Worm (Caenorhabditis elegans): ENCODE data around the gene lin-23.

lin-23 gene

DNA sequence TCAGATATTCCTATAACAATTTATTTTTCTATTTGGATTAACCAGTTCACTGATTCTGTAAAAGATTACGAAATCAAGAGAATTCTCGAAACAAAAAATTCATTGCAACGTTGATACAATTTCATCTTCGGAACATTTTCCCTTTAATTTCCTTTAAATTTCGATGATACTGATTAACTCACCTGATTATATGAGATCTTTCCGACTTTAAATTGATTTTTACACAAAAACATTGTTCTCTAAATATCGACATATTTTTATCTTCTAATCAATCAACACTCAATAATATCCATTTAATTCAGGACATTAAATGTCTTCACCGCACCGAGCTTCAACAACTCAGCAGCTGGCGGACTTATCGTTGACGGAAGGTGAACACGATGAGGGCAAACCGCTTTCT, at the start of gene lin-23:
lin-23 (plus strand) TSS at position 301 of the 400 bp plus-strand sequence.
- no peak for TF ChIP-seq R02D3.7 (tag; optimal IDR thresholded peaks at IDR 0.05)
- peak in 1 of 2 experiments; percentile 70 for TF ChIP-seq unc-62 (GFP tag; optimal IDR thresholded peaks at IDR 0.05 in 1 of 2)
- no peak for TF ChIP-seq unc-62 (tag; optimal IDR thresholded peaks at IDR 0.05)
- no peak for TF ChIP-seq madf-5 (GFP tag; IDR thresholded peaks at IDR 0.05)
- no peak for TF ChIP-seq ceh-28 (tag; optimal IDR thresholded peaks at IDR 0.05)

DNA sequence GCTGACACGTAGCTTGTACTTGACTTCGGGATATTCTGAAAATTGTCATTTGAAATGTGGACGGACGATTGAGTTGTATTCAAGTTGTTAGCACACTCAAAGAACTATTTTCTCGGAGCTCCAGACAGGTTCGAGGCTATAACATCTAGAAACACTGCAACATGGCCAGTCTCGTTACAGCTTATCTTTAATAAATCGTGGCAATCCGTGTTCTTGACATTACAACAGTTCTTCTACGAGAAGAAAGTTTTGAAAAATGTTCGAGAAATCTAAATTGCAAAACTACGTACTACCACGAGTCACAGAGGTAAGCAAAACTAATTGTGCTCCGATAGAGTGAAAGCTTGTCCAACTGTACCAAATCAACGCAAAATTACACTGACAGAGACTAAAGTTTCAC, 49.0 kb upstream of the lin-23 start:
- TF ChIP-seq unc-62 (GFP tag; optimal IDR thresholded peaks at IDR 0.05 in 1 of 2) (peak in 1 of 2 experiments; percentile 97), unc-62 (tag; optimal IDR thresholded peaks at IDR 0.05) (no peak), mes-2 (tag; optimal IDR thresholded peaks at IDR 0.05; ENCODE audit: poor library complexity, severe bottlenecking) (no peak), lir-3 (tag; optimal IDR thresholded peaks at IDR 0.05) (no peak)

DNA sequence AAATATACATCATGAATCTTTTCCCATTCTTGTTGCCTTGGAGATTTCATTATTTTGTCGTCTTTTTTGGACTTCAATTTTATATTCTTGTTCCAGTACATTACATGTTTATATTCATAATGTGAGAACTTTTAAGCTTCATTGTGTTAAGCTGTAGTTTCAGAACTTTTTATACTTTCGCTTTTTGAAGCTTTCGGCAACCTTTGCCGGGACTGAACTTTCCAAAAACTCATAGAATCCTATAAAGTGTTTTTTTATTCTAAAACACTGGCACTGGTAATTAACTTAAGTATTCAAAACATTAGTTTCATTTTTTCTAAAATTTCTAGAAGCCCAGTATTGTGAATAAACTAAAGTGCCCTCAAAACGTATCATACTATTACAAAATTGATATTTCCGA, 48.1 kb upstream of the lin-23 start, which contains the start of gene C32D5.4:
C32D5.4 (minus strand) TSS at position 101 of the 400 bp plus-strand sequence.
- TF ChIP-seq nhr-6 (tag; optimal IDR thresholded peaks at IDR 0.05) (no peak), nhr-76 (tag; optimal IDR thresholded peaks at IDR 0.05) (no peak), zip-11 (GFP tag; IDR thresholded peaks at IDR 0.05) (no peak), ceh-44 (GFP tag; IDR thresholded peaks at IDR 0.05) (no peak), ztf-11 (tag; optimal IDR thresholded peaks at IDR 0.05) (no peak), Y105C5A.15 (GFP tag; IDR thresholded peaks at IDR 0.05) (no peak), attf-4 (tag; optimal IDR thresholded peaks at IDR 0.05) (no peak), ceh-20 (GFP tag; IDR thresholded peaks at IDR 0.05) (no peak), hmg-1.1 (GFP tag; IDR thresholded peaks at IDR 0.05) (no peak), R02D3.7 (tag; optimal IDR thresholded peaks at IDR 0.05) (no peak), skn-1 (tag; optimal IDR thresholded peaks at IDR 0.05) (no peak)

DNA sequence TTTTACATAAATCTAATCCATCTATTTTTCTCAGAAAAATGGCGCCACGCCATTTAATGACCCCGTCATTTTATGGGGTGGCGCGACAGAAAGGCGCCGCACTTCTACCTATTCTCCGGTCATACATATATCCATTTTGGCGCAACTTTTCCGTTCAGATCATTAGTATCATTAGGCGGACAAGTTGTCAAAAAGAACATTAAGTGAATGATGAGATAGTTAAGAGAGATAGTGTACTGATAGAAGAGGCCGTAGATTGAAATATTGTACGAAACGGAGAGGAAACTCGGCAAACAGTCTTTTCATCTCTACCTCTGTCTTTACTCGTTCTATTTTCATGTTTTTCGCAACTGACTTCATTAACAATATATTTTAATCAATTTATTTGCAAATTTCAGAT, 47.0 kb upstream of the lin-23 start, which contains the start of gene sma-6:
sma-6 (plus strand) TSS at position 399 of the 400 bp plus-strand sequence.
- TF ChIP-seq jun-1 (tag; optimal IDR thresholded peaks at IDR 0.05) (no peak), nhr-28 (tag; optimal IDR thresholded peaks at IDR 0.05) (peak; percentile 24), dve-1 (tag; optimal IDR thresholded peaks at IDR 0.05; ENCODE audit: insufficient read depth) (peak; percentile 12), pqm-1 (tag; optimal IDR thresholded peaks at IDR 0.05) (peak; percentile 22)

DNA sequence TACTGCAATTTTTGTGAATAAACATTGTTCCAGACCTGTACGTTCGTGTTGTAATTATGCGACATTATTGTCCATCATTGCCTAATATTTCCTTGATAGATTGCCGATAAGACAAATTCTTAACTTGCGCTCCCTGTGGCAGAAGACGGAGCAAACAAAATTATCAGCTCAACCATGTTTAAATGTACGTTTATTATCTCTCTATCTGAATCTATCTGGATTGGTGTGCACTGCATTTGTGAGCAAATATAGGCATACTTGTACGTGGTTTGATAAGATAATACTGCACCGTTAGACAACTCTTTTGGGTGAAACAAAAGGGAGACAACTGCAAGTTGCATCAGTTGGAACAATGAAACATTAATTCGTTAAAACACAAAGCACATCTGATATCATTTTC, 43.8 kb upstream of the lin-23 start:
- TF ChIP-seq daf-16 (GFP tag; optimal IDR thresholded peaks at IDR 0.05): peak in 1 of 2 experiments; percentile 55
- TF ChIP-seq daf-16 (tag; optimal IDR thresholded peaks at IDR 0.05): peak; percentile 59
- no peak for TF ChIP-seq dpl-1 (GFP tag; optimal IDR thresholded peaks at IDR 0.05)
- TF ChIP-seq lin-29 (GFP tag; IDR thresholded peaks at IDR 0.05): no peak
- peak; percentile 88 for TF ChIP-seq hlh-11 (tag; optimal IDR thresholded peaks at IDR 0.05)
- TF ChIP-seq ces-1 (GFP tag; optimal IDR thresholded peaks at IDR 0.05): no peak
- TF ChIP-seq lin-1 (GFP tag; IDR thresholded peaks at IDR 0.05): peak; percentile 78
- peak; percentile 89 for TF ChIP-seq dmd-6 (GFP tag; IDR thresholded peaks at IDR 0.05)
- no peak for TF ChIP-seq arid-1 (GFP tag; conservative IDR thresholded peaks at IDR 0.05)
- no peak for TF ChIP-seq F10B5.3 (tag; optimal IDR thresholded peaks at IDR 0.05)
- TF ChIP-seq saeg-2 (GFP tag; IDR thresholded peaks at IDR 0.05): 0 out of 2 replicates have a peak, but pooled peaks have one; percentile 58
- TF ChIP-seq nhr-41 (GFP tag; IDR thresholded peaks at IDR 0.05): no peak
- no peak for TF ChIP-seq hmg-1.1 (GFP tag; IDR thresholded peaks at IDR 0.05)
- TF ChIP-seq egl-43 (GFP tag; IDR thresholded peaks at IDR 0.05): no peak
- TF ChIP-seq madf-5 (GFP tag; IDR thresholded peaks at IDR 0.05): no peak
- TF ChIP-seq F49E8.2 (tag; optimal IDR thresholded peaks at IDR 0.05; ENCODE audit: borderline replicate concordance): no peak
- TF ChIP-seq T26A8.4 (GFP tag; IDR thresholded peaks at IDR 0.05): no peak
- no peak for TF ChIP-seq F37D6.2 (tag; optimal IDR thresholded peaks at IDR 0.05)
- no peak for TF ChIP-seq lin-38 (GFP tag; IDR thresholded peaks at IDR 0.05)
- peak; percentile 97 for TF ChIP-seq pqm-1 (tag; optimal IDR thresholded peaks at IDR 0.05)
- no peak for TF ChIP-seq sdz-12 (GFP tag; optimal IDR thresholded peaks at IDR 0.05)
- TF ChIP-seq mes-2 (tag; optimal IDR thresholded peaks at IDR 0.05; ENCODE audit: poor library complexity, severe bottlenecking): peak; percentile 32
- no peak for TF ChIP-seq Y48G9A.11 (GFP tag; IDR thresholded peaks at IDR 0.05)
- TF ChIP-seq ceh-32 (tag; optimal IDR thresholded peaks at IDR 0.05; ENCODE audit: poor library complexity): no peak
- TF ChIP-seq ama-1 (optimal IDR thresholded peaks at IDR 0.05): no peak
- peak; percentile 60 for TF ChIP-seq nhr-102 (tag; optimal IDR thresholded peaks at IDR 0.05)
- TF ChIP-seq ztf-11 (tag; optimal IDR thresholded peaks at IDR 0.05): no peak
- no peak for TF ChIP-seq unc-130 (GFP tag; optimal IDR thresholded peaks at IDR 0.05)

Measured in whole organism, L4 larva.